Worm (Caenorhabditis elegans) whole organism, L4/young adult: ENCODE measurements around the gene dyf-4.

Experiments used
- W03F9.2 ChIP-seq: fragments of 150-350 bp; optimal IDR thresholded peaks from 2 replicates; lab custom pipeline; 2014; ENCODE audit warnings: missing biosample characterization, missing genetic modification characterization
- dao-5 ChIP-seq: sonication (generic microtip); optimal IDR thresholded peaks from 2 replicates; lab custom pipeline; 2016; ENCODE audit warnings: missing genotype, missing genetic modification characterization, moderate library complexity, missing compliant biosample characterization
- him-1 ChIP-seq: sonication (generic microtip); optimal IDR thresholded peaks from 2 replicates; lab custom pipeline; 2016; ENCODE audit warnings: missing genotype, missing genetic modification reagents, missing genetic modification characterization, missing compliant biosample characterization

DNA sequence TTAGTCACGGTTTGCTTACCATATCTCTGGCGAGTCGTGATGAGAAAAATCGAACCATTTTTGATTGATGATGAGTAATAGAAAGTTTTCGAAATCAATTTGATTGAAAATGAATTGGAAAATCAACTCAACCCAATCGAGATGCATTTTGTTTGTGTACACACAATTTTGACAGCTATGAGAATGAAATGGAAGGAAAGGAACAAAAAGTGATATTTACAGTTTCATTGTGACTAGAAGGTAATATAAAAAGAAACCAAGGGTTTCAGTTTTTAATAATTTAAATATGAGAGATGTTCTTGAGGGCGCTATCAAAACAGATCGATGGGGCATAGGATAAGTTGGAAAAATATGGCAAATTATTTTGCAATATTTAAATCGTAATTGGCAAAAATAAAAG is 8.4 kb downstream of the dyf-4 start, which contains the start of gene cal-1:
- no peak for TF ChIP-seq W03F9.2
- no peak for TF ChIP-seq dao-5
- no peak for TF ChIP-seq him-1 (tag; lab: Kevin White, UChicago)
